Fruit fly (Drosophila melanogaster): ENCODE measurements around the gene eEF2.

eEF2 gene

dm6 chr2L:21677480-21677930, 4.5 kb downstream of the eEF2 start, which contains the start of gene CG2225 (continued):
- TF ChIP-seq CG17361 (GFP tag; IDR thresholded peaks at IDR 0.05) = no peak
- no peak for TF ChIP-seq CG1832 (GFP tag; optimal IDR thresholded peaks at IDR 0.05)
- TF ChIP-seq bsh (GFP tag; optimal IDR thresholded peaks at IDR 0.05) = no peak
- TF ChIP-seq CG3726 (GFP tag; IDR thresholded peaks at IDR 0.05) = no peak
- TF ChIP-seq CG30431 (GFP tag; optimal IDR thresholded peaks at IDR 0.05) = no peak
- TF ChIP-seq Hmx (GFP tag; optimal IDR thresholded peaks at IDR 0.05) = no peak
- peak; percentile 21 for TF ChIP-seq CG1603 (tag; optimal IDR thresholded peaks at IDR 0.05)
- TF ChIP-seq fd3F (GFP tag; optimal IDR thresholded peaks at IDR 0.05) = no peak
- TF ChIP-seq CG11560 (tag; IDR thresholded peaks at IDR 0.05) = no peak
- TF ChIP-seq CG15601 (tag; optimal IDR thresholded peaks at IDR 0.05) = no peak
- TF ChIP-seq jigr1 (GFP tag; IDR thresholded peaks at IDR 0.05) = no peak
- TF ChIP-seq CG10959 (GFP tag; IDR thresholded peaks at IDR 0.05) = no peak
- no peak for TF ChIP-seq B-H1 (GFP tag; IDR thresholded peaks at IDR 0.05)
- TF ChIP-seq grn (GFP tag; optimal IDR thresholded peaks at IDR 0.05) = no peak
- TF ChIP-seq CG13287 (GFP tag; IDR thresholded peaks at IDR 0.05; ENCODE audit: partially characterized antibody) = peak; percentile 52
- TF ChIP-seq Ssrp (tag; optimal IDR thresholded peaks at IDR 0.05) = peak; percentile 9
- TF ChIP-seq HmgD (GFP tag; optimal IDR thresholded peaks at IDR 0.05) = no peak
- no peak for TF ChIP-seq CG17829 (tag; optimal IDR thresholded peaks at IDR 0.05)
- peak; percentile 20 for TF ChIP-seq phol (tag; optimal IDR thresholded peaks at IDR 0.05)
- no peak for TF ChIP-seq Jarid2 (GFP tag; optimal IDR thresholded peaks at IDR 0.05)
- TF ChIP-seq Dad (GFP tag; optimal IDR thresholded peaks at IDR 0.05) = no peak
- TF ChIP-seq GATAe (GFP tag; conservative IDR thresholded peaks at IDR 0.05) = no peak
- TF ChIP-seq CG31365 (tag; optimal IDR thresholded peaks at IDR 0.05) = no peak
- TF ChIP-seq MBD-R2 (GFP tag; IDR thresholded peaks at IDR 0.05) = peak; percentile 33
- 0 out of 3 replicates have a peak, but pooled peaks have one; percentile 37 for TF ChIP-seq CG7963 (GFP tag; IDR thresholded peaks at IDR 0.05; ENCODE audit: partially characterized antibody)
- no peak for TF ChIP-seq Hey (tag; optimal IDR thresholded peaks at IDR 0.05)
- peak; percentile 34 for TF ChIP-seq YL-1 (GFP tag; optimal IDR thresholded peaks at IDR 0.05)
- no peak for TF ChIP-seq CG17912 (GFP tag; optimal IDR thresholded peaks at IDR 0.05)
- no peak for TF ChIP-seq MTF-1 (GFP tag; optimal IDR thresholded peaks at IDR 0.05; ENCODE audit: borderline replicate concordance)
- no peak for TF ChIP-seq CG10565 (GFP tag; optimal IDR thresholded peaks at IDR 0.05)
- no peak for TF ChIP-seq CG9215 (GFP tag; IDR thresholded peaks at IDR 0.05)
- no peak for TF ChIP-seq Hr78 (GFP tag; optimal IDR thresholded peaks at IDR 0.05)
- no peak for TF ChIP-seq lbe (GFP tag; optimal IDR thresholded peaks at IDR 0.05)
- TF ChIP-seq CG12071 (GFP tag; optimal IDR thresholded peaks at IDR 0.05) = no peak
- no peak for TF ChIP-seq Antp (GFP tag; optimal IDR thresholded peaks at IDR 0.05)
- TF ChIP-seq Abd-B (GFP tag; optimal IDR thresholded peaks at IDR 0.05) = no peak
- no peak for TF ChIP-seq Atf-2 (GFP tag; optimal IDR thresholded peaks at IDR 0.05)
- TF ChIP-seq Dll (GFP tag; IDR thresholded peaks at IDR 0.05; ENCODE audit: partially characterized antibody) = peak; percentile 68
- peak; percentile 57 for TF ChIP-seq Dref (GFP tag; IDR thresholded peaks at IDR 0.05)
- no peak for TF ChIP-seq CG17612 (GFP tag; IDR thresholded peaks at IDR 0.05)
- TF ChIP-seq CG8924 (tag; optimal IDR thresholded peaks at IDR 0.05) = no peak
- TF ChIP-seq CG3847 (GFP tag; IDR thresholded peaks at IDR 0.05) = no peak
- TF ChIP-seq C15 (GFP tag; IDR thresholded peaks at IDR 0.05) = no peak
- no peak for TF ChIP-seq kah (GFP tag; optimal IDR thresholded peaks at IDR 0.05)
- no peak for TF ChIP-seq Dip3 (GFP tag; optimal IDR thresholded peaks at IDR 0.05)
- peak; percentile 56; the same call in 1 of the 2 replicates for TF ChIP-seq inv (GFP tag; IDR thresholded peaks at IDR 0.05; ENCODE audit: partially characterized antibody)
- no peak for TF ChIP-seq CG10274 (GFP tag; optimal IDR thresholded peaks at IDR 0.05)
- peak; percentile 7 for TF ChIP-seq Sin3A (optimal IDR thresholded peaks at IDR 0.05)
- no peak for TF ChIP-seq CG7556 (GFP tag; optimal IDR thresholded peaks at IDR 0.05)
- no peak for TF ChIP-seq E2f1 (GFP tag; IDR thresholded peaks at IDR 0.05)
- TF ChIP-seq CG34224 (GFP tag; IDR thresholded peaks at IDR 0.05; ENCODE audit: partially characterized antibody) = peak; percentile 77

Measured in whole organism, embryonic.